Worm (Caenorhabditis elegans) whole organism, late embryonic: ENCODE results near the gene cyp-35A4.

Experiments
- C38D4.7 ChIP-seq: fragments of 200-800 bp; sonication (Bioruptor generic); optimal IDR thresholded peaks from 2 replicates; lab custom pipeline; 2018; ENCODE audit warnings: mild to moderate bottlenecking, missing genetic modification characterization, moderate library complexity, missing compliant biosample characterization
- K09A11.1 ChIP-seq: sonication (generic microtip); optimal IDR thresholded peaks from 2 replicates; lab custom pipeline; 2017; ENCODE audit warnings: antibody characterized with exemption, mild to moderate bottlenecking, missing genetic modification characterization, missing compliant biosample characterization; ENCODE audit not compliant: insufficient read depth
- T23F11.4 ChIP-seq: fragments of 200-800 bp; sonication (Bioruptor generic); optimal IDR thresholded peaks from 2 replicates; lab custom pipeline; 2018; ENCODE audit warnings: mild to moderate bottlenecking, missing genetic modification characterization, missing compliant biosample characterization
- Y22D7AL.16 ChIP-seq: sonication (generic microtip); optimal IDR thresholded peaks from 2 replicates; lab custom pipeline; 2016; ENCODE audit warnings: missing genetic modification characterization, missing compliant biosample characterization
- ceh-14 ChIP-seq: sonication (generic microtip); optimal IDR thresholded peaks from 2 replicates; lab custom pipeline; 2016; ENCODE audit warnings: missing genotype, missing genetic modification characterization, missing compliant biosample characterization
- ceh-18 ChIP-seq: sonication (generic microtip); optimal IDR thresholded peaks from 2 replicates; lab custom pipeline; 2016; ENCODE audit warnings: missing genetic modification characterization, missing compliant biosample characterization
- ceh-19 ChIP-seq: fragments of 200-800 bp; sonication (Bioruptor generic); optimal IDR thresholded peaks from 2 replicates; lab custom pipeline; 2018; ENCODE audit warnings: mild to moderate bottlenecking, missing genetic modification characterization, missing compliant biosample characterization
- ceh-24 ChIP-seq: sonication (generic microtip); optimal IDR thresholded peaks from 2 replicates; lab custom pipeline; 2016; ENCODE audit warnings: mild to moderate bottlenecking, missing genetic modification characterization, missing compliant biosample characterization
- ceh-30 ChIP-seq: fragments of 150-350 bp; optimal IDR thresholded peaks from 2 replicates; lab custom pipeline; 2014; ENCODE audit warnings: missing biosample characterization, missing genetic modification characterization
- ceh-34 ChIP-seq: sonication (generic microtip); optimal IDR thresholded peaks from 2 replicates; lab custom pipeline; 2016; ENCODE audit warnings: mild to moderate bottlenecking, missing genetic modification characterization, missing compliant biosample characterization
- ceh-45 ChIP-seq: fragments of 200-800 bp; sonication (Bioruptor generic); IDR thresholded peaks from 2 replicates; pipeline ENCODE4 v1.3.6; 2022; ENCODE audit warnings: missing genetic modification reagents, missing genetic modification characterization, missing compliant biosample characterization
- ceh-48 ChIP-seq: sonication (generic microtip); optimal IDR thresholded peaks from 2 replicates; lab custom pipeline; 2016; ENCODE audit warnings: missing genetic modification characterization, inconsistent platforms, missing compliant biosample characterization
- ceh-9 ChIP-seq: sonication (generic microtip); optimal IDR thresholded peaks from 2 replicates; lab custom pipeline; 2016; ENCODE audit warnings: mild to moderate bottlenecking, missing genetic modification characterization, inconsistent platforms, missing compliant biosample characterization
- che-1 ChIP-seq: sonication (generic microtip); optimal IDR thresholded peaks from 2 replicates; lab custom pipeline; 2016; ENCODE audit warnings: mild to moderate bottlenecking, missing genetic modification characterization, missing compliant biosample characterization
- dve-1 ChIP-seq: sonication (generic microtip); optimal IDR thresholded peaks from 2 replicates; lab custom pipeline; 2017; ENCODE audit warnings: antibody characterized with exemption, mild to moderate bottlenecking, missing genetic modification characterization, missing compliant biosample characterization
- elt-2 ChIP-seq: sonication (generic microtip); optimal IDR thresholded peaks from 2 replicates; lab custom pipeline; 2016; ENCODE audit warnings: missing genetic modification reagents, missing genetic modification characterization, missing compliant biosample characterization
- elt-4 ChIP-seq: sonication (generic microtip); optimal IDR thresholded peaks from 2 replicates; lab custom pipeline; 2016; ENCODE audit warnings: missing genetic modification characterization, missing compliant biosample characterization
- eyg-1 ChIP-seq: sonication (generic microtip); optimal IDR thresholded peaks from 2 replicates; lab custom pipeline; 2016; ENCODE audit warnings: missing genotype, missing genetic modification characterization, missing compliant biosample characterization
- fkh-10 ChIP-seq: fragments of 150-350 bp; optimal IDR thresholded peaks from 2 replicates; lab custom pipeline; 2014; ENCODE audit warnings: missing biosample characterization, missing genetic modification reagents, missing genetic modification characterization
- fkh-6 ChIP-seq: sonication (generic microtip); optimal IDR thresholded peaks from 2 replicates; lab custom pipeline; 2016; ENCODE audit warnings: missing genetic modification characterization, missing compliant biosample characterization
- hlh-15 ChIP-seq: sonication (generic microtip); optimal IDR thresholded peaks from 2 replicates; lab custom pipeline; 2016; ENCODE audit warnings: missing genetic modification characterization, missing compliant biosample characterization
- hlh-30 ChIP-seq: sonication (generic microtip); optimal IDR thresholded peaks from 2 replicates; lab custom pipeline; 2017; ENCODE audit warnings: antibody characterized with exemption, missing genetic modification characterization, missing compliant biosample characterization; ENCODE audit not compliant: insufficient read depth
- lin-11 ChIP-seq: fragments of 200-800 bp; sonication (Bioruptor generic); optimal IDR thresholded peaks from 2 replicates; lab custom pipeline; 2018; ENCODE audit warnings: mild to moderate bottlenecking, missing genetic modification characterization, missing compliant biosample characterization
- madf-2 ChIP-seq: sonication (generic microtip); optimal IDR thresholded peaks from 2 replicates; lab custom pipeline; 2017; ENCODE audit warnings: missing genetic modification characterization, missing compliant biosample characterization
- nhr-11 ChIP-seq: fragments of 150-350 bp; optimal IDR thresholded peaks from 2 replicates; lab custom pipeline; 2014; ENCODE audit warnings: missing biosample characterization, missing genetic modification characterization
- pat-9 ChIP-seq: fragments of 200-800 bp; sonication (Bioruptor generic); optimal IDR thresholded peaks from 2 replicates; lab custom pipeline; 2018; ENCODE audit warnings: mild to moderate bottlenecking, missing genetic modification characterization, moderate library complexity, missing compliant biosample characterization
- pha-2 ChIP-seq: sonication (generic microtip); optimal IDR thresholded peaks from 2 replicates; lab custom pipeline; 2017; ENCODE audit warnings: mild to moderate bottlenecking, missing genetic modification characterization, missing compliant biosample characterization
- pqm-1 ChIP-seq: sonication (generic microtip); optimal IDR thresholded peaks from 2 replicates; lab custom pipeline; 2016; ENCODE audit warnings: missing genetic modification characterization, missing compliant biosample characterization
- pros-1 ChIP-seq: fragments of 150-350 bp; optimal IDR thresholded peaks from 2 replicates; lab custom pipeline; 2014; ENCODE audit warnings: missing biosample characterization, missing genetic modification reagents, missing genetic modification characterization
- sox-2 ChIP-seq: fragments of 200-800 bp; sonication (Bioruptor generic); IDR thresholded peaks from 2 replicates; pipeline ENCODE4 v1.3.6; 2022; ENCODE audit warnings: missing genetic modification reagents, missing genetic modification characterization, missing compliant biosample characterization
- unc-3 ChIP-seq, 2 experiments: fragments of 200-800 bp in 1 of 2; sonication (Bioruptor generic) in 1 of 2; sonication (generic microtip) in 1 of 2; conservative IDR thresholded peaks in 1 of 2; optimal IDR thresholded peaks in 1 of 2; 2 replicates each; pipeline versions ENCODE4 v1.3.6 to Lab custom; 2016 to 2022; ENCODE audit warnings: missing compliant biosample characterization in 2 of 2, missing genetic modification characterization in 2 of 2, missing genetic modification reagents in 1 of 2
- unc-42 ChIP-seq: sonication (generic microtip); optimal IDR thresholded peaks from 2 replicates; lab custom pipeline; 2016; ENCODE audit warnings: missing genotype, missing genetic modification characterization, missing compliant biosample characterization

cyp-35A4 gene

DNA sequence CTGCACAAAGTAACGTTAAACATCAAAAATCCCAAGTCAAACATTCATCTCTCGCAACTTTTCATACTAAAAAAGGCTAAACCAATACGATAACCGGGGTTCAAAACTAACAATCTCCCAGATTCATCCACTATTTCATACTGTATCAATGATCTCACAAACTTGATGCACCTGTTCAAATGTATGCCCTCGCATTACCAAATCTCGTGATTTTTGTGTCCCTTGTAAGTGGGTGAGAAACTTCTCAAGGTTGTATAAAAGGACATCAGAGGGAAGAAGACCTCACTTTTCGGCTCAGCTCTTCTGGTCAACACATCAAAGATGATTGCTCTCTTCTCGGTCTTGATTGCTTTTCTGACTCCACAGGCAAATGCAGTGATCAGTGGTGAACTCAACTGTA lies 12.2 kb downstream of the cyp-35A4 start, which contains the start of gene phat-3:
Gene phat-3 (plus strand): TSS at position 301 of the 400 bp plus-strand sequence.
- TF ChIP-seq ceh-24 (tag; lab: Kevin White, UChicago) (no peak), fkh-10 (GFP tag; lab: Kevin White, UChicago) (no peak), C38D4.7 (GFP tag; lab: Kevin White, UChicago) (no peak), ceh-9 (tag; lab: Kevin White, UChicago) (no peak), hlh-15 (tag; lab: Kevin White, UChicago) (no peak), lin-11 (tag; lab: Kevin White, UChicago) (no peak), pha-2 (no peak), K09A11.1 (tag; lab: Kevin White, UChicago) (no peak), pqm-1 (tag; lab: Kevin White, UChicago) (no peak), eyg-1 (tag; lab: Kevin White, UChicago) (no peak)

DNA sequence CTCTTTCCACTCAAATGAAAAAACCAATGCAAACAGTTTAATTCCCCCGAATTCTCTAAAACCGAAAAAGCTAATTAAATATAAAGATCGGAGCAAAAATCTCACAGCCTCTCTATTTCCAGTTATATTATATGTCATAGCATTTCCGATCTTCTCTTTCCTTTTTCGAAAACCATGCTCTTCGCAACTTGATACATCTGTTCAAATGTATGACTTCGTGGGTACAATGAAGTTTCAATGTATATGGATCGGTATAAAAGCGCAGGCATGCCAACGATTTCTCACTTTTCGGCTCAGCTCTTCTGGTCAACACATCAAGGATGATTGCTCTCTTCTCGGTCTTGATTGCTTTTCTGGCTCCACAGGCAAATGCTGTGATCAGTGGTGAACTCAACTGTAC lies 14.7 kb downstream of the cyp-35A4 start, which contains the start of gene phat-7:
Gene phat-7 (plus strand): TSS at position 301 of the 400 bp plus-strand sequence.
- TF ChIP-seq ceh-45 (GFP tag; lab: Robert Waterston, UW) (no peak), elt-2 (tag; lab: Kevin White, UChicago) (no peak), ceh-18 (tag; lab: Kevin White, UChicago) (no peak), unc-42 (no peak)

DNA sequence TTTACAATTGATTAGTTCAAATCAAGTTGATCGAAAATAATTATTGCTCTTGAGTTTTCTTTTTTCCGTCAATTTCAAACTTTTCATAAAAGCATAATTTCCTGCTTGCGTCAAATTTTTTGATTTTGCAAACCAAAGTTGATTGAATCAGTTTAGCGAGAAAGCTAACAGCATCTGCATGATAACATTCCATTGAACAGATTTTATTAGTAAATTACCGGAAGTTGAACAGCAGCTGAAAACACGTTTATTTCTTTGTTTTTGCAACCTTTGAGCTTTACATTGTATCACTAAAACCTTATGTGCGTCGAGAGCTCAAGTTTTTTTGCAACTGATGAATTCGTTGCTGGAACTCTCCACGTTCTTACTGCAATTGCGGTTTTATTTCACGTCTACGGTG lies 16.1 kb downstream of the cyp-35A4 start, which contains the start of gene srh-169:
Gene srh-169 (plus strand): TSS at position 301 of the 400 bp plus-strand sequence.
- TF ChIP-seq T23F11.4 (no peak), hlh-15 (tag; lab: Kevin White, UChicago) (no peak), dve-1 (tag; lab: Kevin White, UChicago) (no peak), hlh-30 (no peak), fkh-6 (no peak), pros-1 (tag; lab: Kevin White, UChicago) (no peak), ceh-34 (tag; lab: Kevin White, UChicago) (no peak), che-1 (no peak), nhr-11 (tag; lab: Kevin White, UChicago) (no peak)

DNA sequence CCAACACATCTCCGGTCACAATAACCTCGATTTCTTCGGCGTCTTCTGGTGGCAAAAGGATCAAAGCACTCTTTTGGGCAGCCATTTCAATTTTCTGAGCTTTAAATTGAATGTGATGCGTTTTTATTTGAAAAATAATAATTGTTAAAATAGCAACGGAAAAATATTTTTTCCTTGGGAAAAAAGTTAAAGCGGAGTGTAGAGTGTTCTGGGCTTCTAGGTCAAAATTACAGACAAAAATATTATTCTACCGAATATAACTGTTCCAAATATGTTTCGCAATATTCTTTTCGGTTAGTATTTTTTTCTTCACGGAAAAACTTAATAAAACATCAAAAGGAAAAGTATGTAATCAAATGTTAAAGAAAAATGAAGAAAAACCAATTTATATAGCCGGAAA lies 23.6 kb downstream of the cyp-35A4 start, which contains the start of gene djr-1.2:
Gene djr-1.2 (minus strand): TSS at position 101 of the 400 bp plus-strand sequence.
- TF ChIP-seq ceh-14 (tag; lab: Kevin White, UChicago) (no peak), Y22D7AL.16 (tag; lab: Kevin White, UChicago) (no peak)

DNA sequence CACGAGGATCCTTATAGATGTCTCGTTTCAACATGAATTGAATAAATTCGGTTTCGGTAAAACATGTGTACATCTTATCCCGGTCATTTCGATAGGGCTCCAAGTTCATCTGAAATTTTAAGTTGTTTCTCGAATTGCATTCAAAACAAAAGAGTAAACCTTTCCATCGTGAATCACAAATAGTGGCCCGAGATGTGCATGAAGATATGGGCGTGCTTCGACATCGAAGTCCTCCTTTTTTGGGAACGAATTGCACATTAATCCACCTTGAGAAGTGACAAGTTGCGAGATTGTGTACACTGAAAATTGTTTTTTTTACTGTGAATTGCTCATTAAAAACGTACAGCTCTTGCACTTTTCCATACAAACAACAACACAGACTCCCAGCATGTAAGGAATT lies 24.8 kb downstream of the cyp-35A4 start:
- TF ChIP-seq ceh-34 (tag; lab: Kevin White, UChicago) (no peak), ceh-18 (tag; lab: Kevin White, UChicago) (no peak)

DNA sequence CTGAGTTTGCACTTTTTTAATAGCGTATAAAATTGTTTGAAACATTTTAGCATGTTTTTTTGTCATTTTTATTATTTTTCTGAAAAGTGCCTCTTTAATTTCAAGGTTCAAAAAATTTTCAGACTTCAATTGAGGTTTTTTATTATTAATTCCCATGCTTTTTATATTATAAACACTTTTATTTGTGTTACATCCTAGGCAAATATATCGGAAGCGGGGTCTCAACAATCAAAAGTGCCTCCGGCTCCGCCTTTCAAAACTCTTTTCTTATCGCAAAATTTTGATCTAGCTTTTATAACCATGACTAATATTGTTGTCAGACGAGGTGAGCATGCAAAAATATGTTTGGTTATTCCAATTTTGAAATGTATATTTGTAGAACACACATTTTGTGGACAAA lies 42.0 kb downstream of the cyp-35A4 start, which contains the start of gene otpl-2:
Gene otpl-2 (plus strand): TSS at position 301 of the 400 bp plus-strand sequence.
- TF ChIP-seq ceh-30 (tag; lab: Kevin White, UChicago): no peak
- TF ChIP-seq sox-2 (GFP tag; lab: Robert Waterston, UW): no peak
- TF ChIP-seq elt-4 (tag; lab: Kevin White, UChicago): no peak
- no peak for TF ChIP-seq lin-11 (tag; lab: Kevin White, UChicago)
- TF ChIP-seq ceh-14 (tag; lab: Kevin White, UChicago): no peak
- TF ChIP-seq pat-9 (tag; lab: Kevin White, UChicago): no peak
- TF ChIP-seq madf-2 (tag; lab: Kevin White, UChicago): no peak
- TF ChIP-seq ceh-48: no peak
- TF ChIP-seq unc-3 (GFP tag; conservative IDR thresholded peaks at IDR 0.05; lab: Robert Waterston, UW): no peak
- no peak for TF ChIP-seq unc-3 (tag; optimal IDR thresholded peaks at IDR 0.05; lab: Kevin White, UChicago)
- TF ChIP-seq ceh-19 (GFP tag; lab: Kevin White, UChicago): no peak
- TF ChIP-seq hlh-30: no peak
- TF ChIP-seq, all 69 proteins: peak for 0
